Worm (Caenorhabditis elegans) whole organism, young adult: Measurements from ENCODE around the gene F55C9.3.
"Not testable (repeated sequence)": the region's sequence is repeated elsewhere in the genome, so short reads cannot be mapped to it uniquely, and the experiment has no call there.

ENCODE experiments used
- B0035.1 ChIP-seq: sonication (generic microtip); optimal IDR thresholded peaks from 2 replicates; lab custom pipeline; 2016; ENCODE audit warnings: missing genetic modification characterization, mild to moderate bottlenecking, missing compliant biosample characterization, missing genotype, missing genetic modification reagents
- C17E4.6 ChIP-seq: fragments of 200-800 bp; sonication (Bioruptor generic); IDR thresholded peaks from 2 replicates; pipeline ENCODE4 v1.3.6; 2022; ENCODE audit warnings: missing genetic modification reagents, missing genetic modification characterization, missing compliant biosample characterization
- D2030.7 ChIP-seq: fragments of 200-800 bp; sonication (Bioruptor generic); IDR thresholded peaks from 2 replicates; pipeline ENCODE4 v1.3.6; 2022; ENCODE audit warnings: missing genetic modification reagents, missing genetic modification characterization, missing compliant biosample characterization
- F22D6.2 ChIP-seq: sonication (generic microtip); optimal IDR thresholded peaks from 2 replicates; lab custom pipeline; 2016; ENCODE audit warnings: mild to moderate bottlenecking, missing genetic modification characterization, missing compliant biosample characterization
- F39B2.1 ChIP-seq: fragments of 200-800 bp; sonication (Bioruptor generic); IDR thresholded peaks from 2 replicates; pipeline ENCODE4 v1.3.6; 2022; ENCODE audit warnings: missing genetic modification reagents, missing genetic modification characterization, missing compliant biosample characterization
- F49E8.2 ChIP-seq: sonication (generic microtip); optimal IDR thresholded peaks from 3 replicates; lab custom pipeline; 2017; ENCODE audit warnings: missing genetic modification characterization, mild to moderate bottlenecking, missing compliant biosample characterization, antibody characterized with exemption, moderate library complexity; ENCODE audit not compliant: insufficient read depth
- F52B5.7 ChIP-seq: sonication (generic microtip); optimal IDR thresholded peaks from 2 replicates; lab custom pipeline; 2016; ENCODE audit warnings: mild to moderate bottlenecking, missing genetic modification characterization, missing compliant biosample characterization
- F57A8.1 ChIP-seq: fragments of 200-800 bp; sonication (Bioruptor generic); optimal IDR thresholded peaks from 2 replicates; lab custom pipeline; 2018; ENCODE audit warnings: mild to moderate bottlenecking, missing genetic modification characterization, moderate library complexity, missing compliant biosample characterization
- atf-7 ChIP-seq: sonication (generic microtip); optimal IDR thresholded peaks from 2 replicates; lab custom pipeline; 2017; ENCODE audit warnings: mild to moderate bottlenecking, missing genetic modification characterization, missing compliant biosample characterization
- attf-5 ChIP-seq: fragments of 200-800 bp; sonication (Bioruptor generic); optimal IDR thresholded peaks from 2 replicates; lab custom pipeline; 2018; ENCODE audit warnings: mild to moderate bottlenecking, missing genetic modification characterization, missing compliant biosample characterization
- ceh-91 ChIP-seq: fragments of 200-800 bp; sonication (Bioruptor generic); IDR thresholded peaks from 2 replicates; pipeline ENCODE4 v1.3.6; 2022; ENCODE audit warnings: missing genetic modification reagents, missing genetic modification characterization, missing compliant biosample characterization
- dox-1 ChIP-seq: fragments of 200-800 bp; sonication (Bioruptor generic); IDR thresholded peaks from 2 replicates; pipeline ENCODE4 v1.3.6; 2022; ENCODE audit warnings: missing genetic modification reagents, missing genetic modification characterization, missing compliant biosample characterization
- dpl-1 ChIP-seq: fragments of 150-350 bp; optimal IDR thresholded peaks from 2 replicates; lab custom pipeline; 2014; ENCODE audit warnings: missing biosample characterization, missing genetic modification reagents, missing genetic modification characterization
- ekl-4 ChIP-seq: fragments of 200-800 bp; sonication (Bioruptor generic); IDR thresholded peaks from 2 replicates; pipeline ENCODE4 v1.3.6; 2022; ENCODE audit warnings: missing genetic modification reagents, missing genetic modification characterization, missing compliant biosample characterization
- hlh-26 ChIP-seq: fragments of 200-800 bp; sonication (Bioruptor generic); conservative IDR thresholded peaks from 2 replicates; pipeline ENCODE4 v1.3.6; 2022; ENCODE audit warnings: missing genetic modification reagents, missing genetic modification characterization, missing compliant biosample characterization
- let-526 ChIP-seq: fragments of 200-800 bp; sonication (Bioruptor generic); IDR thresholded peaks from 2 replicates; pipeline ENCODE4 v1.3.6; 2022; ENCODE audit warnings: missing genetic modification reagents, missing genetic modification characterization, missing compliant biosample characterization
- lsy-27 ChIP-seq: sonication (generic microtip); optimal IDR thresholded peaks from 2 replicates; lab custom pipeline; 2017; ENCODE audit warnings: missing genetic modification characterization, mild to moderate bottlenecking, missing compliant biosample characterization, antibody characterized with exemption, missing genotype, borderline replicate concordance; ENCODE audit not compliant: insufficient read depth
- mcd-1 ChIP-seq: fragments of 200-800 bp; sonication (Bioruptor generic); IDR thresholded peaks from 2 replicates; pipeline ENCODE4 v1.3.6; 2022; ENCODE audit warnings: missing genetic modification reagents, missing genetic modification characterization, missing compliant biosample characterization
- nfya-2 ChIP-seq: fragments of 200-800 bp; sonication (Bioruptor generic); IDR thresholded peaks from 2 replicates; pipeline ENCODE4 v1.3.6; 2022; ENCODE audit warnings: missing genetic modification reagents, missing genetic modification characterization, missing compliant biosample characterization
- nfyb-1 ChIP-seq: fragments of 200-800 bp; sonication (Bioruptor generic); IDR thresholded peaks from 2 replicates; pipeline ENCODE4 v1.3.6; 2022; ENCODE audit warnings: missing genetic modification reagents, missing genetic modification characterization, missing compliant biosample characterization
- nhr-120 ChIP-seq: fragments of 200-800 bp; sonication (Bioruptor generic); IDR thresholded peaks from 2 replicates; pipeline ENCODE4 v1.3.6; 2022; ENCODE audit warnings: missing genetic modification characterization, missing compliant biosample characterization
- nhr-27 ChIP-seq: fragments of 200-800 bp; sonication (Bioruptor generic); optimal IDR thresholded peaks from 2 replicates; lab custom pipeline; 2018; ENCODE audit warnings: mild to moderate bottlenecking, missing genetic modification characterization, moderate library complexity, missing compliant biosample characterization
- snpc-1.1 ChIP-seq: sonication (generic microtip); optimal IDR thresholded peaks from 2 replicates; lab custom pipeline; 2017; ENCODE audit warnings: missing genetic modification characterization, mild to moderate bottlenecking, missing compliant biosample characterization, antibody characterized with exemption, moderate library complexity, missing genotype, missing genetic modification reagents; ENCODE audit not compliant: insufficient read depth
- snpc-1.3 ChIP-seq: sonication (generic microtip); optimal IDR thresholded peaks from 2 replicates; lab custom pipeline; 2017; ENCODE audit warnings: missing genetic modification characterization, mild to moderate bottlenecking, missing compliant biosample characterization, antibody characterized with exemption, moderate library complexity, missing genotype, missing genetic modification reagents; ENCODE audit not compliant: insufficient read depth
- snpc-4 ChIP-seq, 5 experiments: fragments of 150-350 bp in 1 of 5; sonication (generic microtip) in 4 of 5; optimal IDR thresholded peaks; 2 replicates each; lab custom pipeline; 2014 to 2018; ENCODE audit warnings: missing genetic modification characterization in 5 of 5, missing biosample characterization in 3 of 5, antibody characterized with exemption in 2 of 5, mild to moderate bottlenecking in 2 of 5, missing compliant biosample characterization in 2 of 5, missing genotype in 2 of 5, moderate library complexity in 2 of 5, missing genetic modification reagents in 1 of 5
- tbx-9 ChIP-seq: sonication (generic microtip); optimal IDR thresholded peaks from 2 replicates; lab custom pipeline; 2016; ENCODE audit warnings: borderline replicate concordance, missing genetic modification characterization, inconsistent platforms, missing compliant biosample characterization
- unc-62 ChIP-seq: fragments of 150-350 bp; optimal IDR thresholded peaks from 2 replicates; lab custom pipeline; 2014; ENCODE audit warnings: missing biosample characterization, missing genetic modification reagents, missing genetic modification characterization
- zfh-2 ChIP-seq: fragments of 200-800 bp; sonication (Bioruptor generic); conservative IDR thresholded peaks from 2 replicates; pipeline ENCODE4 v1.3.6; 2022; ENCODE audit warnings: missing genetic modification reagents, missing genetic modification characterization, missing compliant biosample characterization
- zim-3 ChIP-seq: sonication (generic microtip); optimal IDR thresholded peaks from 2 replicates; lab custom pipeline; 2017; ENCODE audit warnings: mild to moderate bottlenecking, missing genetic modification characterization, moderate library complexity, missing compliant biosample characterization

The F55C9.3 gene

ce11 chrV:19276354-19276753, 11.6 kb downstream of the F55C9.3 start:
- TF ChIP-seq nhr-120 (GFP tag; lab: Robert Waterston, UW), result 0 out of 2 replicates have a peak, but pooled peaks have one; percentile 58
- TF ChIP-seq tbx-9, result no peak
- no peak for TF ChIP-seq attf-5
- no peak for TF ChIP-seq unc-62 (GFP tag; lab: Kevin White, UChicago)
- no peak for TF ChIP-seq ekl-4 (GFP tag; lab: Robert Waterston, UW)
- TF ChIP-seq, all 124 proteins: peak for 1

ce11 chrV:19264148-19264547, 23.8 kb downstream of the F55C9.3 start, which contains the start of gene F21D9.1:
Gene F21D9.1 (plus strand): TSS chrV:19264448.
- TF ChIP-seq atf-7, B0035.1, F22D6.2 (tag; lab: Kevin White, UChicago): not testable (repeated sequence)

ce11 chrV:19262349-19262748, 25.6 kb downstream of the F55C9.3 start, which contains the start of gene F21D9.2:
Gene F21D9.2 (minus strand): TSS chrV:19262449.
- TF ChIP-seq let-526 (GFP tag; lab: Robert Waterston, UW), result no peak
- no peak for TF ChIP-seq F22D6.2 (tag; lab: Kevin White, UChicago)
- no peak for TF ChIP-seq F49E8.2 (tag; lab: Kevin White, UChicago)
- no peak for TF ChIP-seq nfya-2 (GFP tag; lab: Robert Waterston, UW)
- no peak for TF ChIP-seq dox-1 (GFP tag; lab: Robert Waterston, UW)
- TF ChIP-seq mcd-1 (GFP tag; lab: Robert Waterston, UW), result no peak
- TF ChIP-seq nfyb-1, result no peak
- no peak for TF ChIP-seq D2030.7 (GFP tag; lab: Robert Waterston, UW)
- TF ChIP-seq lsy-27, result no peak
- TF ChIP-seq C17E4.6 (GFP tag; lab: Robert Waterston, UW), result no peak
- TF ChIP-seq ceh-91 (GFP tag; lab: Robert Waterston, UW), result no peak
- TF ChIP-seq hlh-26, result no peak
- TF ChIP-seq F39B2.1 (GFP tag; lab: Robert Waterston, UW), result no peak

- no peak for TF ChIP-seq dpl-1 (GFP tag; lab: Kevin White, UChicago)
- TF ChIP-seq snpc-1.3 (tag; lab: Kevin White, UChicago), result no peak
- TF ChIP-seq zfh-2 (GFP tag; lab: Robert Waterston, UW), result peak; percentile 44
- no peak for TF ChIP-seq nhr-27
These were observed 27.3 kb downstream of the F55C9.3 start for ce11 chrV:19260686-19261085.

- TF ChIP-seq snpc-4 (GFP tag; optimal IDR thresholded peaks at IDR 0.05; lab: Kevin White, UChicago), result no peak
- TF ChIP-seq snpc-4 (tag; optimal IDR thresholded peaks at IDR 0.05; lab: Kevin White, UChicago), result peak in 2 of 4 experiments; percentile 67 to 81
- TF ChIP-seq F57A8.1, result no peak
- peak; percentile 55 for TF ChIP-seq snpc-1.1 (tag; lab: Kevin White, UChicago)
- TF ChIP-seq, all 124 proteins: peak for 2
These were observed 28.6 kb downstream of the F55C9.3 start for ce11 chrV:19259403-19259802.

DNA sequence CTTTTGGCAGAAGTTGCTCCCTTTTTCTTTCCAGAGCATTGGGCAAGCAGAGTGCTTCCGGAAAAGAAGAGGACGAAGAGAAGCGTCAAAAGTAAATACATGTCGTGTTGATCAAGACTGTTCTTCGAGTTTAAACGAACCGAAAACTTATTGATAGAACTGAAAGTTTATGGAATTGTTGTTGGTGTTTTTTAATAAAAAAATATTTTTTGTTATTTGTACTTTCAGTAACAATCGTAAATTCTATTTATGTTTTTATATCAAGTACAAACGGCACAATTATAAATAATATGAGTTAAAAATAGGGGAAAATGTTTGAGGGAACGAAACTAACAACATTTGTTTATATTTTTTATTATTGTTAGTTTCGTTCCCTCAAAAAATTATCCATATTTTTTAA, 30.3 kb downstream of the F55C9.3 start, which contains the start of gene F21D9.3:
TSS of gene F21D9.3 (minus strand) at position 101 of the 400 bp plus-strand sequence.
- TF ChIP-seq zfh-2 (GFP tag; lab: Robert Waterston, UW), result no peak
- TF ChIP-seq zim-3 (tag; lab: Kevin White, UChicago), result no peak
- no peak for TF ChIP-seq F52B5.7 (tag; lab: Kevin White, UChicago)
- TF ChIP-seq, all 124 proteins: peak for 0
